Fruit fly (Drosophila melanogaster) whole organism, embryonic: ENCODE data around the gene CG3078.

Experiments
- Antp ChIP-seq: fragments of 200-800 bp; sonication (Bioruptor generic); optimal IDR thresholded peaks from 3 replicates; lab custom pipeline; 2016; ENCODE audit warnings: missing biosample characterization, missing genetic modification characterization
- Atf-2 ChIP-seq: fragments of 200-800 bp; sonication (Bioruptor generic); optimal IDR thresholded peaks from 2 replicates; lab custom pipeline; 2016; ENCODE audit warnings: missing biosample characterization, missing genetic modification characterization
- BEAF-32 ChIP-seq: fragments of 200-800 bp; sonication (Bioruptor generic); optimal IDR thresholded peaks from 3 replicates; lab custom pipeline; 2017; ENCODE audit warnings: missing biosample characterization, missing genetic modification characterization, mild to moderate bottlenecking, moderate library complexity, missing genetic modification reagents
- CG10267 ChIP-seq: fragments of 200-800 bp; sonication (Bioruptor generic); optimal IDR thresholded peaks from 2 replicates; lab custom pipeline; 2018; ENCODE audit warnings: missing biosample characterization, mild to moderate bottlenecking, missing genetic modification characterization, moderate library complexity
- CG10321 ChIP-seq: fragments of 200-800 bp; sonication (Bioruptor generic); IDR thresholded peaks from 2 replicates; pipeline ENCODE4 v1.3.6; 2022; ENCODE audit warnings: missing biosample characterization, missing genetic modification characterization
- CG12155 ChIP-seq: fragments of 200-800 bp; sonication (Bioruptor generic); optimal IDR thresholded peaks from 3 replicates; lab custom pipeline; 2016; ENCODE audit warnings: missing biosample characterization, missing genetic modification characterization
- CG12659 ChIP-seq: fragments of 200-800 bp; sonication (Bioruptor generic); optimal IDR thresholded peaks from 3 replicates; lab custom pipeline; 2017; ENCODE audit warnings: mild to moderate bottlenecking, missing biosample characterization, missing genetic modification reagents, missing genetic modification characterization
- CG14014 ChIP-seq: fragments of 200-800 bp; sonication (Bioruptor generic); IDR thresholded peaks from 2 replicates; pipeline ENCODE4 v1.3.6; 2022; ENCODE audit warnings: missing biosample characterization, missing genetic modification characterization
- CG14710 ChIP-seq: fragments of 200-800 bp; sonication (Bioruptor generic); optimal IDR thresholded peaks from 3 replicates; lab custom pipeline; 2019; ENCODE audit warnings: missing biosample characterization, mild to moderate bottlenecking, missing genetic modification characterization, moderate library complexity
- CG1647 ChIP-seq: fragments of 200-800 bp; sonication (Bioruptor generic); optimal IDR thresholded peaks from 3 replicates; lab custom pipeline; 2016; ENCODE audit warnings: missing biosample characterization, missing genetic modification characterization
- CG18599 ChIP-seq: fragments of 200-800 bp; sonication (Bioruptor generic); optimal IDR thresholded peaks from 3 replicates; lab custom pipeline; 2017; ENCODE audit warnings: missing biosample characterization, missing genetic modification characterization, mild to moderate bottlenecking, moderate library complexity, missing genetic modification reagents
- CG31224 ChIP-seq: fragments of 200-800 bp; sonication (Bioruptor generic); IDR thresholded peaks from 2 replicates; pipeline ENCODE4 v1.3.6; 2022; ENCODE audit warnings: missing biosample characterization, missing genetic modification characterization
- CG3407 ChIP-seq: fragments of 200-800 bp; sonication (Bioruptor generic); optimal IDR thresholded peaks from 2 replicates; lab custom pipeline; 2018; ENCODE audit warnings: missing biosample characterization, mild to moderate bottlenecking, missing genetic modification characterization
- CG34422 ChIP-seq: fragments of 200-800 bp; sonication (Bioruptor generic); IDR thresholded peaks from 3 replicates; pipeline ENCODE4 v1.3.6; 2022; ENCODE audit warnings: missing biosample characterization, missing genetic modification characterization
- CG4424 ChIP-seq: fragments of 200-800 bp; sonication (Bioruptor generic); optimal IDR thresholded peaks from 3 replicates; lab custom pipeline; 2016; ENCODE audit warnings: missing biosample characterization, missing genetic modification characterization
- CG7839 ChIP-seq: fragments of 200-800 bp; sonication (Bioruptor generic); optimal IDR thresholded peaks from 3 replicates; lab custom pipeline; 2018; ENCODE audit warnings: missing biosample characterization, mild to moderate bottlenecking, missing genetic modification characterization, moderate library complexity
- CG8089 ChIP-seq: fragments of 200-800 bp; sonication (Bioruptor generic); optimal IDR thresholded peaks from 3 replicates; lab custom pipeline; 2016; ENCODE audit warnings: missing biosample characterization, missing genetic modification characterization
- Dad ChIP-seq: fragments of 200-800 bp; sonication (Bioruptor generic); optimal IDR thresholded peaks from 3 replicates; lab custom pipeline; 2016; ENCODE audit warnings: missing biosample characterization, missing genetic modification characterization
- Dll ChIP-seq: fragments of 200-800 bp; sonication (Bioruptor generic); IDR thresholded peaks from 4 replicates; pipeline ENCODE4 v1.3.6; 2022; ENCODE audit warnings: missing biosample characterization, missing genetic modification characterization; ENCODE audit not compliant: partially characterized antibody
- Drgx ChIP-seq: fragments of 200-800 bp; sonication (Bioruptor generic); IDR thresholded peaks from 2 replicates; pipeline ENCODE4 v1.3.6; 2022; ENCODE audit warnings: missing biosample characterization, missing genetic modification characterization
- ERR ChIP-seq: fragments of 200-800 bp; sonication (Bioruptor generic); optimal IDR thresholded peaks from 2 replicates; lab custom pipeline; 2016; ENCODE audit warnings: missing biosample characterization, missing genetic modification characterization
- HHEX ChIP-seq: fragments of 200-800 bp; sonication (Bioruptor generic); optimal IDR thresholded peaks from 3 replicates; lab custom pipeline; 2017; ENCODE audit warnings: missing biosample characterization, mild to moderate bottlenecking, missing genetic modification characterization, missing genetic modification reagents
- HLH3B ChIP-seq: fragments of 200-800 bp; sonication (Bioruptor generic); IDR thresholded peaks from 2 replicates; pipeline ENCODE4 v1.3.6; 2022; ENCODE audit warnings: missing biosample characterization, missing genetic modification characterization
- HmgD ChIP-seq: fragments of 200-800 bp; sonication (Bioruptor generic); optimal IDR thresholded peaks from 3 replicates; lab custom pipeline; 2016; ENCODE audit warnings: missing biosample characterization, missing genetic modification characterization
- Jarid2 ChIP-seq: fragments of 200-800 bp; sonication (Bioruptor generic); optimal IDR thresholded peaks from 3 replicates; lab custom pipeline; 2017; ENCODE audit warnings: mild to moderate bottlenecking, missing biosample characterization, missing genetic modification reagents, missing genetic modification characterization
- NFAT ChIP-seq: fragments of 200-800 bp; sonication (Bioruptor generic); IDR thresholded peaks from 2 replicates; pipeline ENCODE4 v1.3.6; 2022; ENCODE audit warnings: missing biosample characterization, missing genetic modification characterization
- Nf-YC ChIP-seq: fragments of 200-800 bp; optimal IDR thresholded peaks from 3 replicates; lab custom pipeline; 2019; ENCODE audit warnings: missing biosample characterization, mild to moderate bottlenecking, missing genetic modification characterization, moderate library complexity
- Pdp1 ChIP-seq, 2 experiments: fragments of 200-800 bp; sonication (Bioruptor generic); optimal IDR thresholded peaks; 3 replicates each; lab custom pipeline; 2016; ENCODE audit warnings: missing biosample characterization in 2 of 2, missing genetic modification characterization in 2 of 2, mild to moderate bottlenecking in 1 of 2, moderate library complexity in 1 of 2
- Ptx1 ChIP-seq: fragments of 200-800 bp; sonication (Bioruptor generic); IDR thresholded peaks from 2 replicates; pipeline ENCODE4 v1.3.6; 2022; ENCODE audit warnings: missing biosample characterization, missing genetic modification characterization
- Stat92E ChIP-seq, 3 experiments: fragments of >200 bp in 2 of 3; fragments of 200-800 bp in 1 of 3; sonication (Bioruptor generic) in 1 of 3; optimal IDR thresholded peaks; 2 replicates each; lab custom pipeline; 2017 to 2019; ENCODE audit warnings: missing biosample characterization in 3 of 3, missing genetic modification characterization in 3 of 3, mild to moderate bottlenecking in 1 of 3, moderate library complexity in 1 of 3
- croc ChIP-seq: fragments of 200-800 bp; sonication (Bioruptor generic); conservative IDR thresholded peaks from 3 replicates; pipeline ENCODE4 v1.3.6; 2022; ENCODE audit warnings: missing biosample characterization, missing genetic modification characterization
- dan ChIP-seq: fragments of 200-800 bp; sonication (Bioruptor generic); IDR thresholded peaks from 2 replicates; pipeline ENCODE4 v1.3.6; 2022; ENCODE audit warnings: missing biosample characterization, missing genetic modification characterization
- dmrt11E ChIP-seq: fragments of 200-800 bp; sonication (Bioruptor generic); optimal IDR thresholded peaks from 3 replicates; lab custom pipeline; 2018; ENCODE audit warnings: missing biosample characterization, mild to moderate bottlenecking, missing genetic modification characterization, moderate library complexity
- dysf ChIP-seq: fragments of 200-800 bp; sonication (Bioruptor generic); IDR thresholded peaks from 3 replicates; pipeline ENCODE4 v1.3.6; 2022; ENCODE audit warnings: missing biosample characterization, missing genetic modification characterization
- en ChIP-seq: fragments of 200-800 bp; sonication (Bioruptor generic); optimal IDR thresholded peaks from 2 replicates; lab custom pipeline; 2016; ENCODE audit warnings: missing biosample characterization, missing genetic modification characterization
- fd64A ChIP-seq: fragments of 200-800 bp; sonication (Bioruptor generic); optimal IDR thresholded peaks from 3 replicates; lab custom pipeline; 2018; ENCODE audit warnings: missing biosample characterization, mild to moderate bottlenecking, missing genetic modification characterization
- ftz-f1 ChIP-seq: fragments of 200-800 bp; sonication (Bioruptor generic); optimal IDR thresholded peaks from 2 replicates; lab custom pipeline; 2016; ENCODE audit warnings: missing biosample characterization, missing genetic modification characterization
- inv ChIP-seq: fragments of 200-800 bp; sonication (Bioruptor generic); IDR thresholded peaks from 2 replicates; pipeline ENCODE4 v1.3.6; 2022; ENCODE audit warnings: missing biosample characterization, missing genetic modification characterization; ENCODE audit not compliant: partially characterized antibody
- jing ChIP-seq: fragments of 200-800 bp; sonication (Bioruptor generic); optimal IDR thresholded peaks from 2 replicates; lab custom pipeline; 2018; ENCODE audit warnings: missing biosample characterization, mild to moderate bottlenecking, missing genetic modification characterization
- kah ChIP-seq: fragments of 200-800 bp; sonication (Bioruptor generic); optimal IDR thresholded peaks from 2 replicates; lab custom pipeline; 2018; ENCODE audit warnings: missing biosample characterization, mild to moderate bottlenecking, missing genetic modification characterization
- lmd ChIP-seq: fragments of 200-800 bp; sonication (Bioruptor generic); IDR thresholded peaks from 2 replicates; pipeline ENCODE4 v1.3.6; 2022; ENCODE audit warnings: missing biosample characterization, missing genetic modification characterization
- lov ChIP-seq, 2 experiments: fragments of 200-800 bp in 1 of 2; fragments of >200 bp in 1 of 2; sonication (Bioruptor generic) in 1 of 2; IDR thresholded peaks in 1 of 2; optimal IDR thresholded peaks in 1 of 2; 2 replicates in 1 of 2; 3 replicates in 1 of 2; pipeline versions ENCODE4 v1.3.6 to Lab custom; 2017 to 2022; ENCODE audit warnings: missing biosample characterization in 1 of 2, missing genetic modification characterization in 1 of 2
- onecut ChIP-seq: fragments of 200-800 bp; sonication (Bioruptor generic); IDR thresholded peaks from 2 replicates; pipeline ENCODE4 v1.3.6; 2022; ENCODE audit warnings: missing biosample characterization, missing genetic modification characterization
- ranshi ChIP-seq: fragments of 200-800 bp; sonication (Bioruptor generic); IDR thresholded peaks from 2 replicates; pipeline ENCODE4 v1.3.6; 2022; ENCODE audit warnings: missing biosample characterization, missing genetic modification characterization
- run ChIP-seq: fragments of 200-800 bp; sonication (Bioruptor generic); optimal IDR thresholded peaks from 3 replicates; lab custom pipeline; 2018; ENCODE audit warnings: missing biosample characterization, mild to moderate bottlenecking, missing genetic modification characterization
- vvl ChIP-seq: fragments of 200-800 bp; sonication (Bioruptor generic); IDR thresholded peaks from 2 replicates; pipeline ENCODE4 v1.3.6; 2022; ENCODE audit warnings: missing biosample characterization, missing genetic modification characterization
- wdn ChIP-seq: fragments of 200-800 bp; sonication (Bioruptor generic); IDR thresholded peaks from 2 replicates; pipeline ENCODE4 v1.3.6; 2022; ENCODE audit warnings: missing biosample characterization, missing genetic modification characterization

Gene CG3078

dm6 chrX:2301613-2302522, 42.2 kb upstream of the CG3078 start:
- TF ChIP-seq CG1647 (GFP tag; lab: Kevin White, UChicago) (peak; percentile 56), Stat92E (GFP tag; optimal IDR thresholded peaks at IDR 0.05; lab: Kevin White, UChicago) (peak in 1 of 3 experiments; percentile 23), CG7839 (tag; lab: Kevin White, UChicago) (peak; percentile 91), HHEX (peak; percentile 83), ftz-f1 (no peak), lmd (GFP tag; lab: Robert Waterston, UW) (peak; percentile 90), HmgD (GFP tag; lab: Kevin White, UChicago) (peak; percentile 67), CG12659 (GFP tag; lab: Kevin White, UChicago) (peak; percentile 85), CG3407 (peak; percentile 77), HLH3B (GFP tag; lab: Robert Waterston, UW) (peak; percentile 81), Dad (GFP tag; lab: Kevin White, UChicago) (peak; percentile 75), inv (no peak), BEAF-32 (GFP tag; lab: Kevin White, UChicago) (no peak), Ptx1 (GFP tag; lab: Robert Waterston, UW) (peak; percentile 91), NFAT (GFP tag; lab: Robert Waterston, UW) (peak; percentile 60; the same call in 1 of the 2 replicates), fd64A (GFP tag; lab: Kevin White, UChicago) (peak; percentile 58), CG14014 (GFP tag; lab: Robert Waterston, UW) (peak; percentile 73), Jarid2 (GFP tag; lab: Kevin White, UChicago) (peak; percentile 52), CG18599 (GFP tag; lab: Kevin White, UChicago) (peak; percentile 86), CG12155 (peak; percentile 78), jing (GFP tag; lab: Kevin White, UChicago) (peak; percentile 74), CG8089 (GFP tag; lab: Kevin White, UChicago) (peak; percentile 82), ranshi (GFP tag; lab: Robert Waterston, UW) (peak; percentile 83; the same call in 1 of the 2 replicates), CG10321 (GFP tag; lab: Robert Waterston, UW) (0 out of 2 replicates have a peak, but pooled peaks have one; percentile 56), wdn (GFP tag; lab: Robert Waterston, UW) (peak; percentile 43; the same call in 1 of the 2 replicates), CG4424 (GFP tag; lab: Kevin White, UChicago) (peak; percentile 79), Dll (GFP tag; lab: Robert Waterston, UW) (no peak), Nf-YC (peak; percentile 58), dmrt11E (tag; lab: Kevin White, UChicago) (peak; percentile 77), CG14710 (tag; lab: Kevin White, UChicago) (peak; percentile 74), en (GFP tag; lab: Kevin White, UChicago) (peak; percentile 30), CG31224 (GFP tag; lab: Robert Waterston, UW) (peak; percentile 68; the same call in 1 of the 2 replicates), CG10267 (peak; percentile 64), onecut (GFP tag; lab: Robert Waterston, UW) (peak; percentile 66; the same call in 1 of the 2 replicates), kah (peak; percentile 61), vvl (GFP tag; lab: Robert Waterston, UW) (peak; percentile 91), Drgx (GFP tag; lab: Robert Waterston, UW) (peak; percentile 78), Antp (GFP tag; lab: Kevin White, UChicago) (peak; percentile 89), lov (optimal IDR thresholded peaks at IDR 0.05; lab: Kevin White, UChicago) (no peak), lov (GFP tag; IDR thresholded peaks at IDR 0.05; lab: Robert Waterston, UW) (peak; percentile 76; the same call in 1 of the 3 replicates), croc (peak; percentile 81), Pdp1 (GFP tag; optimal IDR thresholded peaks at IDR 0.05; lab: Kevin White, UChicago) (peak; percentile 52 to 81), run (peak; percentile 64), dysf (GFP tag; lab: Robert Waterston, UW) (peak; percentile 86), dan (GFP tag; lab: Robert Waterston, UW) (peak; percentile 17; the same call in 1 of the 2 replicates), ERR (GFP tag; lab: Kevin White, UChicago) (peak; percentile 32), Atf-2 (GFP tag; lab: Kevin White, UChicago) (peak; percentile 57), CG34422 (peak; percentile 84)
